Worm (Caenorhabditis elegans) whole organism, midembryonic: ENCODE results near the gene F54H12.4.

Source experiments
- T22C8.4 ChIP-seq: fragments of 200-800 bp; sonication (Bioruptor generic); IDR thresholded peaks from 2 replicates; pipeline ENCODE4 v1.3.6; 2022; ENCODE audit warnings: missing genetic modification characterization, missing compliant biosample characterization
- cog-1 ChIP-seq: sonication (generic microtip); optimal IDR thresholded peaks from 2 replicates; lab custom pipeline; 2016; ENCODE audit warnings: missing genetic modification characterization, missing compliant biosample characterization
- flt-1 ChIP-seq: fragments of 200-800 bp; sonication (Bioruptor generic); IDR thresholded peaks from 2 replicates; pipeline ENCODE4 v1.3.6; 2022; ENCODE audit warnings: missing genetic modification characterization, missing compliant biosample characterization
- klf-2 ChIP-seq: fragments of 200-800 bp; sonication (Bioruptor generic); conservative IDR thresholded peaks from 2 replicates; pipeline ENCODE4 v1.3.6; 2022; ENCODE audit warnings: missing genetic modification reagents, missing genetic modification characterization, missing compliant biosample characterization
- med-1 ChIP-seq: sonication (generic microtip); optimal IDR thresholded peaks from 2 replicates; lab custom pipeline; 2017; ENCODE audit warnings: missing genetic modification characterization, mild to moderate bottlenecking, missing compliant biosample characterization, antibody characterized with exemption, missing genetic modification reagents; ENCODE audit not compliant: insufficient read depth
- ref-1 ChIP-seq: fragments of 200-800 bp; sonication (Bioruptor generic); conservative IDR thresholded peaks from 2 replicates; pipeline ENCODE4 v1.3.6; 2022; ENCODE audit warnings: missing genetic modification reagents, missing genetic modification characterization, missing compliant biosample characterization
- tab-1 ChIP-seq: fragments of 200-800 bp; sonication (Bioruptor generic); IDR thresholded peaks from 2 replicates; pipeline ENCODE4 v1.3.6; 2022; ENCODE audit warnings: missing genetic modification characterization, missing compliant biosample characterization
- ztf-23 ChIP-seq: fragments of 200-800 bp; sonication (Bioruptor generic); IDR thresholded peaks from 2 replicates; pipeline ENCODE4 v1.3.6; 2022; ENCODE audit warnings: missing genetic modification reagents, missing genetic modification characterization, missing compliant biosample characterization
- ztf-29 ChIP-seq: fragments of 200-800 bp; sonication (Bioruptor generic); IDR thresholded peaks from 2 replicates; pipeline ENCODE4 v1.3.6; 2022; ENCODE audit warnings: missing genetic modification reagents, missing genetic modification characterization, missing compliant biosample characterization

- TF ChIP-seq tab-1 (GFP tag; lab: Robert Waterston, UW) (no peak), cog-1 (no peak), ztf-29 (GFP tag; lab: Robert Waterston, UW) (no peak), ref-1 (GFP tag; lab: Robert Waterston, UW) (no peak), ztf-23 (GFP tag; lab: Robert Waterston, UW) (no peak), klf-2 (no peak), flt-1 (no peak), T22C8.4 (GFP tag; lab: Robert Waterston, UW) (no peak), med-1 (no peak)
These were observed 15.5 kb downstream of the F54H12.4 start, which contains the start of gene gsto-1 for ce11 chrIII:7946968-7947491.
